Worm (Caenorhabditis elegans): ENCODE measurements around the gene nhr-99.

DNA sequence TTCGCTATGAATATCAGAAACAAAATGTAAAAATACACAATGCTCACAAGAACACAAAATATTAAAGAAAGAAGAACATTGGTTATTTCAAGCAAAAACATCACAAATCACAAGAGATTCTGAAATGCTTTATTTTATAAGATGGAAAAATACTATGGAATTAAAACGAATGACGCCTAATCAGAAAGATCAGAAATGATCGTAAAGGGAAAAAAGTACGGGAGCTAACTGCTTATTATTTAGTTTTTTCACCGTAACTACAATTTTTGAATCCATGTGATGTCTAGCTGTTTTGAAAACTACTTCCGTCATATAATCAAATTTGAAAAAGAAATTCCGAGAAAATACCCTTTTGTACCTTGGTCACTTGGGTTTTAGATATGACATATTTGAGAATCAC, 6.1 kb upstream of the nhr-99 start, which contains the start of gene srbc-57:
- TF ChIP-seq ama-1 (optimal IDR thresholded peaks at IDR 0.05) (no peak), lin-39 (tag; optimal IDR thresholded peaks at IDR 0.05) (no peak), efl-3 (GFP tag; optimal IDR thresholded peaks at IDR 0.05) (no peak)

Data from whole organism, L1 larva.